Worm (Caenorhabditis elegans) whole organism, young adult: Measurements from ENCODE around the gene Y57E12B.1.

Experiments
- Y53F4B.3 ChIP-seq: fragments of 200-800 bp; sonication (Bioruptor generic); IDR thresholded peaks from 2 replicates; pipeline ENCODE4 v1.3.6; 2022; ENCODE audit warnings: missing genetic modification reagents, missing genetic modification characterization, missing compliant biosample characterization
- ama-1 ChIP-seq, 3 experiments: fragments of 150-350 bp in 1 of 3; sonication (generic microtip) in 2 of 3; optimal IDR thresholded peaks; 2 replicates each; lab custom pipeline; 2014 to 2018; ENCODE audit warnings: missing biosample characterization in 2 of 3, missing genetic modification characterization in 2 of 3, missing genetic modification reagents in 2 of 3
- cebp-2 ChIP-seq: fragments of 200-800 bp; sonication (Bioruptor generic); IDR thresholded peaks from 2 replicates; pipeline ENCODE4 v1.3.6; 2022; ENCODE audit warnings: missing genetic modification characterization, missing compliant biosample characterization
- ceh-27 ChIP-seq: fragments of 200-800 bp; sonication (Bioruptor generic); optimal IDR thresholded peaks from 2 replicates; lab custom pipeline; 2018; ENCODE audit warnings: mild to moderate bottlenecking, missing genetic modification characterization, moderate library complexity, missing compliant biosample characterization
- hlh-12 ChIP-seq: sonication (generic microtip); optimal IDR thresholded peaks from 2 replicates; lab custom pipeline; 2016; ENCODE audit warnings: missing genetic modification characterization, missing compliant biosample characterization
- mel-28 ChIP-seq: sonication (generic microtip); optimal IDR thresholded peaks from 2 replicates; lab custom pipeline; 2016; ENCODE audit warnings: borderline replicate concordance, mild to moderate bottlenecking, missing genetic modification characterization, missing compliant biosample characterization
- nfya-1 ChIP-seq: sonication (generic microtip); optimal IDR thresholded peaks from 2 replicates; lab custom pipeline; 2017; ENCODE audit warnings: antibody characterized with exemption, missing compliant biosample characterization, missing genetic modification characterization, borderline replicate concordance; ENCODE audit not compliant: insufficient read depth
- nhr-90 ChIP-seq: sonication (generic microtip); optimal IDR thresholded peaks from 2 replicates; lab custom pipeline; 2016; ENCODE audit warnings: missing genotype, mild to moderate bottlenecking, missing genetic modification characterization, missing compliant biosample characterization
- rpc-1 ChIP-seq, 2 experiments: fragments of 150-350 bp in 1 of 2; sonication (generic microtip) in 1 of 2; optimal IDR thresholded peaks; 2 replicates each; lab custom pipeline; 2014 to 2018; ENCODE audit warnings: missing biosample characterization in 1 of 2, missing genetic modification characterization in 1 of 2, missing genetic modification reagents in 1 of 2, missing genotype in 1 of 2
- snpc-4 ChIP-seq, 5 experiments: fragments of 150-350 bp in 1 of 5; sonication (generic microtip) in 4 of 5; optimal IDR thresholded peaks; 2 replicates each; lab custom pipeline; 2014 to 2018; ENCODE audit warnings: missing genetic modification characterization in 5 of 5, missing biosample characterization in 3 of 5, antibody characterized with exemption in 2 of 5, mild to moderate bottlenecking in 2 of 5, missing compliant biosample characterization in 2 of 5, missing genotype in 2 of 5, moderate library complexity in 2 of 5, missing genetic modification reagents in 1 of 5
- ztf-18 ChIP-seq: sonication (generic microtip); optimal IDR thresholded peaks from 2 replicates; lab custom pipeline; 2016; ENCODE audit warnings: missing genotype, mild to moderate bottlenecking, missing genetic modification characterization, missing compliant biosample characterization

- TF ChIP-seq snpc-4 (GFP tag; optimal IDR thresholded peaks at IDR 0.05; lab: Kevin White, UChicago) (no peak), snpc-4 (tag; optimal IDR thresholded peaks at IDR 0.05; lab: Kevin White, UChicago) (no peak), nhr-90 (tag; lab: Kevin White, UChicago) (no peak), hlh-12 (tag; lab: Kevin White, UChicago) (no peak), nfya-1 (no peak), ztf-18 (tag; lab: Kevin White, UChicago) (no peak), ama-1 (optimal IDR thresholded peaks at IDR 0.05; lab: Kevin White, UChicago) (no peak), ama-1 (GFP tag; optimal IDR thresholded peaks at IDR 0.05; lab: Kevin White, UChicago) (no peak), mel-28 (tag; lab: Kevin White, UChicago) (no peak), Y53F4B.3 (GFP tag; lab: Robert Waterston, UW) (no peak), ceh-27 (GFP tag; lab: Kevin White, UChicago) (no peak), cebp-2 (GFP tag; lab: Robert Waterston, UW) (no peak), rpc-1 (optimal IDR thresholded peaks at IDR 0.05; lab: Kevin White, UChicago) (no peak), rpc-1 (tag; optimal IDR thresholded peaks at IDR 0.05; lab: Kevin White, UChicago) (no peak)
These were observed 1.4 kb downstream of the Y57E12B.1 start, which contains the start of gene Y57E12B.11 for ce11 chrV:6949770-6950169.
